Worm (Caenorhabditis elegans): ENCODE measurements around the gene fbxa-79.
"Not testable (repeated sequence)": the region's sequence is repeated elsewhere in the genome, so short reads cannot be mapped to it uniquely, and the experiment has no call there.

DNA sequence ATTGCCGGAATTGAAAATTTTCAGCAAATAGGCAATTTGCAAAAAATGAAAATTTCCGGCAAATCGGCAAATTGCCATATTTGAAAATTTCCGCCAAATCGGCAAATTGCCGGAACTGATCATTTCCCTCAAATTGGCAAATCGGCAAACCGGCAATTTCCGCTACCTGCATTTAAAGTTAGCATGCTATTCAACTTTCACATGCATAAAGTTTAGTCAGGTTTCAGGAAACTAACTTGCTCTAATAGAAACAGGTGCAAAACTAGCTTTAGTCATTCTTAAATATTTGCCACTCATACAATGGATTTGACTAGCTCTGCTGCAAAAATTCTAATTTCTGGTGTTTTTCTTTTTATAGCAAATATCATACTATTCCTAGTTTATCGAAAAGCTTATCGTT, 44.4 kb downstream of the fbxa-79 start, which contains the start of gene srz-9:
- not testable (repeated sequence) for TF ChIP-seq ceh-13 (GFP tag; optimal IDR thresholded peaks at IDR 0.05); tbx-11 (GFP tag; IDR thresholded peaks at IDR 0.05); hmbx-1 (tag; optimal IDR thresholded peaks at IDR 0.05); flt-1 (GFP tag; IDR thresholded peaks at IDR 0.05); tra-4 (tag; optimal IDR thresholded peaks at IDR 0.05); ama-1 (optimal IDR thresholded peaks at IDR 0.05)
